Worm (Caenorhabditis elegans) whole organism, L4/young adult: ENCODE data around the gene sri-31.

ENCODE experiments used
- W03F9.2 ChIP-seq: fragments of 150-350 bp; optimal IDR thresholded peaks from 2 replicates; lab custom pipeline; 2014; ENCODE audit warnings: missing biosample characterization, missing genetic modification characterization
- dao-5 ChIP-seq: sonication (generic microtip); optimal IDR thresholded peaks from 2 replicates; lab custom pipeline; 2016; ENCODE audit warnings: missing genotype, missing genetic modification characterization, moderate library complexity, missing compliant biosample characterization
- him-1 ChIP-seq: sonication (generic microtip); optimal IDR thresholded peaks from 2 replicates; lab custom pipeline; 2016; ENCODE audit warnings: missing genotype, missing genetic modification reagents, missing genetic modification characterization, missing compliant biosample characterization

- TF ChIP-seq him-1 (tag; lab: Kevin White, UChicago) (no peak), W03F9.2 (tag; lab: Kevin White, UChicago) (no peak), dao-5 (tag; lab: Kevin White, UChicago) (no peak)
Measured at ce11 chrII:3024655-3025054, 26.1 kb upstream of the sri-31 start.
